Fruit fly (Drosophila melanogaster): ENCODE measurements around the gene CG9263.

DNA sequence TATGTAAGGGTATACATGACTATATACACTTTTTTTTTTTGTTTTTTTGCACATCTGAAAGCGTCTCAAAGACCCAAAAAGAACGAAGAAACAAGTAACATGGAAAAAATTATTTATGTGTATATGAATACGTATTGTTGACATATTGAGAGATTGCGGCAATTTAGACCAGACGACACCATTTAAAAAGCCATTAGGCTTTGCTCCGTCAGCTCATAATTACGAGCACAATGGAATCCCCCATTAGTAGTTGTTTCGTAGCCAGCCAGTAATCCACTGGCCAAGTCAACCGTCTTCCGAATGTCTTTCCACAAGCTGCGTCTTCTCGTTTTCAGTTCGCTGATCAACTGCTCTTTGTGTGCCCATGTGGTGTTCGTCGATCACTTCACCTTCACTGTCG, 14.8 kb downstream of the CG9263 start, which contains the start of gene CG33640:
- TF ChIP-seq usp (GFP tag; optimal IDR thresholded peaks at IDR 0.05), result no peak
- TF ChIP-seq CG8478 (optimal IDR thresholded peaks at IDR 0.05), result no peak
- no peak for TF ChIP-seq psq (optimal IDR thresholded peaks at IDR 0.05)
- TF ChIP-seq pan (optimal IDR thresholded peaks at IDR 0.05), result no peak
- TF ChIP-seq EcR (GFP tag; optimal IDR thresholded peaks at IDR 0.05), result no peak
